Worm (Caenorhabditis elegans): ENCODE measurements around the gene skr-15.

Gene skr-15

ce11 chrII:3785756-3786155, 38.2 kb upstream of the skr-15 start:
- TF ChIP-seq C38D4.7 (GFP tag; optimal IDR thresholded peaks at IDR 0.05) (no peak), K09A11.1 (tag; optimal IDR thresholded peaks at IDR 0.05; ENCODE audit: insufficient read depth) (no peak), ceh-34 (tag; optimal IDR thresholded peaks at IDR 0.05) (no peak), F13H6.1 (tag; optimal IDR thresholded peaks at IDR 0.05) (no peak), unc-3 (GFP tag; conservative IDR thresholded peaks at IDR 0.05) (no peak), unc-3 (tag; optimal IDR thresholded peaks at IDR 0.05) (no peak), ceh-31 (tag; optimal IDR thresholded peaks at IDR 0.05) (no peak), sox-2 (GFP tag; IDR thresholded peaks at IDR 0.05) (no peak)

- TF ChIP-seq pqm-1 (tag; optimal IDR thresholded peaks at IDR 0.05) (peak; percentile 53), elt-2 (tag; optimal IDR thresholded peaks at IDR 0.05) (peak; percentile 99), ceh-9 (tag; optimal IDR thresholded peaks at IDR 0.05) (no peak)
Measured at ce11 chrII:3786538-3786937, 37.4 kb upstream of the skr-15 start.

ce11 chrII:3787151-3787550, 36.8 kb upstream of the skr-15 start, which contains the start of gene T24E12.13:
Gene T24E12.13 (plus strand): TSS chrII:3787451.
- TF ChIP-seq elt-4 (tag; optimal IDR thresholded peaks at IDR 0.05), result no peak
- TF ChIP-seq ttx-3 (tag; optimal IDR thresholded peaks at IDR 0.05), result no peak
- no peak for TF ChIP-seq unc-86 (tag; optimal IDR thresholded peaks at IDR 0.05)
- TF ChIP-seq ceh-45 (GFP tag; IDR thresholded peaks at IDR 0.05), result no peak
- TF ChIP-seq nhr-11 (tag; optimal IDR thresholded peaks at IDR 0.05), result no peak
- TF ChIP-seq hlh-8 (tag; optimal IDR thresholded peaks at IDR 0.05), result no peak
- no peak for TF ChIP-seq madf-2 (tag; optimal IDR thresholded peaks at IDR 0.05)
- TF ChIP-seq ceh-34 (tag; optimal IDR thresholded peaks at IDR 0.05), result no peak
- no peak for TF ChIP-seq ceh-31 (tag; optimal IDR thresholded peaks at IDR 0.05)
- no peak for TF ChIP-seq fax-1 (tag; optimal IDR thresholded peaks at IDR 0.05)
- no peak for TF ChIP-seq gmeb-2 (tag; optimal IDR thresholded peaks at IDR 0.05)
- TF ChIP-seq lin-11 (tag; optimal IDR thresholded peaks at IDR 0.05), result no peak
- no peak for TF ChIP-seq ceh-22 (tag; optimal IDR thresholded peaks at IDR 0.05)
- no peak for TF ChIP-seq npax-4 (tag; optimal IDR thresholded peaks at IDR 0.05)
- no peak for TF ChIP-seq pqm-1 (tag; optimal IDR thresholded peaks at IDR 0.05)
- TF ChIP-seq ceh-14 (tag; optimal IDR thresholded peaks at IDR 0.05), result no peak
- TF ChIP-seq pag-3 (tag; optimal IDR thresholded peaks at IDR 0.05; ENCODE audit: borderline replicate concordance), result no peak
- TF ChIP-seq ceh-9 (tag; optimal IDR thresholded peaks at IDR 0.05), result no peak
- TF ChIP-seq F13H6.1 (tag; optimal IDR thresholded peaks at IDR 0.05), result no peak
- TF ChIP-seq sdc-2 (tag; optimal IDR thresholded peaks at IDR 0.05), result no peak

- TF ChIP-seq F13H6.1 (tag; optimal IDR thresholded peaks at IDR 0.05), result no peak
- TF ChIP-seq dmd-4 (tag; optimal IDR thresholded peaks at IDR 0.05; ENCODE audit: borderline replicate concordance), result no peak
- TF ChIP-seq syd-9 (tag; optimal IDR thresholded peaks at IDR 0.05), result no peak
- TF ChIP-seq dve-1 (tag; optimal IDR thresholded peaks at IDR 0.05), result no peak
- no peak for TF ChIP-seq elt-2 (tag; optimal IDR thresholded peaks at IDR 0.05)
- no peak for TF ChIP-seq lin-11 (tag; optimal IDR thresholded peaks at IDR 0.05)
- no peak for TF ChIP-seq nhr-232 (tag; optimal IDR thresholded peaks at IDR 0.05)
- no peak for TF ChIP-seq fax-1 (tag; optimal IDR thresholded peaks at IDR 0.05)
- no peak for TF ChIP-seq ceh-31 (tag; optimal IDR thresholded peaks at IDR 0.05)
- TF ChIP-seq hlh-30 (tag; optimal IDR thresholded peaks at IDR 0.05; ENCODE audit: insufficient read depth), result no peak
Measured at ce11 chrII:3788356-3788962, 35.5 kb upstream of the skr-15 start.

- no peak for TF ChIP-seq ceh-18 (tag; optimal IDR thresholded peaks at IDR 0.05)
- no peak for TF ChIP-seq T23F11.4 (GFP tag; optimal IDR thresholded peaks at IDR 0.05)
- TF ChIP-seq eyg-1 (tag; optimal IDR thresholded peaks at IDR 0.05), result no peak
Measured at ce11 chrII:3793336-3793735, 30.6 kb upstream of the skr-15 start, which contains the start of gene fbxb-99. Gene fbxb-99 (minus strand): TSS chrII:3793436.

Data from whole organism, late embryonic.